Fruit fly (Drosophila melanogaster): ENCODE results near the gene SP1173.

Gene SP1173

DNA sequence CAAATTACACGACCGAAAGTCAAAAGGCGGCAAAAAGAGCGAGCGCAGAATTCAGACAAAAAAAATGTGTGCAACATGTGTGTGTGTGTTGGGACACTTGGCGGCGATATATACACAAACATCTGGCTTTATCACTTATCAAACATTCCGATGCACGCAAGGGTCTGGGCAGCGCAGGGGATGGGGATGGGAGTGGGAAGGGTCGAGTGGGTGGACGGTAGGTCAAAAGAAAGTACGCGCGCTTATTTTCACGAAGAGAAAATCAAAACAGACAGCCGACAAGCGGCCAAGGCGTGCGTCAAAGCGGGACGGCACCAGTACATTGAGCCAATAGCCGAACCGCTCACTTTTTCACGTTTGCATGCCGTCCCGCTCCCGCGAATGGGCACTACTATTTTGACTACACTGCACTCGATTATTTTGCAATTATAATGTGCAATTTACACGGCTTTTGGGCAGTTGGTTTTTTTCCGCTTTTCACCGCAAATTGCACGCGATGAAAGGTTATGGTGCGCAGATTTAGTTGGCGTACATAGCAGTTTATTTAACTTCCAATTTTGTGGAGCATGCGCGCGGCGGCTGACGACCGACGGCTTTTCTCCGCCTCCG is 38.9 kb upstream of the SP1173 start:
- TF ChIP-seq CG10348 (GFP tag; IDR thresholded peaks at IDR 0.05) (no peak), CG15710 (tag; optimal IDR thresholded peaks at IDR 0.05) (no peak), CG14655 (GFP tag; optimal IDR thresholded peaks at IDR 0.05) (no peak), CG12605 (GFP tag; IDR thresholded peaks at IDR 0.05) (no peak), CG32121 (GFP tag; IDR thresholded peaks at IDR 0.05) (0 out of 2 replicates have a peak, but pooled peaks have one; percentile 28), Pif1A (GFP tag; optimal IDR thresholded peaks at IDR 0.05) (no peak), fd96Ca (GFP tag; IDR thresholded peaks at IDR 0.05) (peak; percentile 41; the same call in 1 of the 3 replicates), Snoo (tag; optimal IDR thresholded peaks at IDR 0.05) (no peak), rn (GFP tag; IDR thresholded peaks at IDR 0.05) (no peak), Ets98B (GFP tag; IDR thresholded peaks at IDR 0.05) (peak; percentile 44; the same call in 1 of the 2 replicates), EcR (GFP tag; optimal IDR thresholded peaks at IDR 0.05) (no peak), CG4496 (GFP tag; IDR thresholded peaks at IDR 0.05) (peak; percentile 55; the same call in 1 of the 3 replicates)

DNA sequence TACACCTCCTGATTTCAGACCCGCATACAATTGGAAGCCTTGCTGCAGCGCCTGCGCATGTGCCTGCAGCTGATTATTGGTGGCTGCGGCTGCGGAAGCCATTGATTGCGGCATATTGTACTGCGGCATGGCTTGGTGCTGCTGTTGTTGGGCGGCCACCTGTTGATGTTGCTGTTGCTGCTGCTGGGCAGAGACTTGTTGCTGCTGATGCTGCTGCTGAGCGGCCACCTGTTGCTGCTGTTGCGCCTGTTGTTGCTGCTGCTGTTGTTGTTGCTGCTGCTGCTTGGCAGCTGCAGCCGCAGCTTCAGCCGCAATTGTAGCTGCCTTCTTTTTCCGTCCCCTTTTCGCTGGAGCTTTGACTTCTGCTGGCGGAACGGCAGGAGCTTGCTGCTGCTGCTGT is 27.8 kb upstream of the SP1173 start:
- TF ChIP-seq CG9948 (tag; optimal IDR thresholded peaks at IDR 0.05) (no peak), Pif1A (GFP tag; optimal IDR thresholded peaks at IDR 0.05) (no peak), CG12605 (GFP tag; IDR thresholded peaks at IDR 0.05) (peak; percentile 69)

DNA sequence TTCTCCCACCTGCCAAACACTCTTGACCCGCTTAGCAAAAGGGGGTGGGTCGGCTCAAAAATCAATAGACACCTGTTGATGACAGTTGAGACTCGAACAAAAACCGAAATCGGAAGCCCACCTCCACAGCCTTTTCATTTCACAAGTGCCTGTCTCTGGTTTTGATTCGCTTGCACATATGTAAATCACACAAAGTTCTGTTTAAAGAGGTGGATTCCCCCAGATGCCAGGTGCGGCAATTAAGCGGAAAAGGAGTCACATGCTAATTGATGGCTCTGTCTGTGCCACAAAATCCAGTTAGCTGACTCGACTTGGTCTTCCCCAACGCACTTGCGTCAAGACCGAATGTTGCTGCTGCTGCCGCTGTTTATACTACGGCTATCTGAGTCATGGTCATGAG is 21.2 kb upstream of the SP1173 start:
- TF ChIP-seq fd96Ca (GFP tag; IDR thresholded peaks at IDR 0.05) (no peak), EcR (GFP tag; optimal IDR thresholded peaks at IDR 0.05) (no peak), CG14655 (GFP tag; optimal IDR thresholded peaks at IDR 0.05) (no peak), CG13204 (GFP tag; optimal IDR thresholded peaks at IDR 0.05) (no peak), gl (tag; optimal IDR thresholded peaks at IDR 0.05) (no peak), D1 (tag; optimal IDR thresholded peaks at IDR 0.05) (no peak), Pif1A (GFP tag; optimal IDR thresholded peaks at IDR 0.05) (no peak), CG8159 (tag; optimal IDR thresholded peaks at IDR 0.05) (no peak), CG32121 (GFP tag; IDR thresholded peaks at IDR 0.05) (no peak), Ets98B (GFP tag; IDR thresholded peaks at IDR 0.05) (no peak), rn (GFP tag; IDR thresholded peaks at IDR 0.05) (no peak), CG9948 (tag; optimal IDR thresholded peaks at IDR 0.05) (no peak), CG34367 (tag; optimal IDR thresholded peaks at IDR 0.05) (no peak), CG12605 (GFP tag; IDR thresholded peaks at IDR 0.05) (no peak), CG10348 (GFP tag; IDR thresholded peaks at IDR 0.05) (no peak)

DNA sequence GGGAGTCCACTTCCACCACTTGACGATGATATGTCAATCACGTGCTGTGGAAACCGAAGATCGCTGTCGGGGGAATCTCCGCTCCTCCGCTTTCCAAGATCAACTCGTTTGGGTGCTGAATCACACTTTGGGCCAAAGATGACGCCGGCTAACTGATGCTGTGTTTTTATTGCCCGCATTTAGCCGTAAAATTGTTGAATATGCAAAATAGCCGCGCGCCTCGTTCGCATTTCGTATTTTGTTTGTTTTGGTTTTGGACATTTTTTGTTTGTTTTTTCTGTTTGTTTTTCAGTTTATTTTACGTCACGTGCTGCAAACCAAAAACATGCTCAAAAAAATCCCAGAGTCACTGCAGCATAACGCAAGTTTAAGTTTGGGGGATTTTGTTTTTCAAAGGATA is 20.0 kb upstream of the SP1173 start:
- TF ChIP-seq Pif1A (GFP tag; optimal IDR thresholded peaks at IDR 0.05), result no peak
- no peak for TF ChIP-seq CG8301 (tag; optimal IDR thresholded peaks at IDR 0.05)
- TF ChIP-seq EcR (GFP tag; optimal IDR thresholded peaks at IDR 0.05), result no peak
- TF ChIP-seq Ets98B (GFP tag; IDR thresholded peaks at IDR 0.05), result no peak
- no peak for TF ChIP-seq CG4496 (GFP tag; IDR thresholded peaks at IDR 0.05)
- TF ChIP-seq Pif1B (GFP tag; optimal IDR thresholded peaks at IDR 0.05), result no peak
- no peak for TF ChIP-seq CG14655 (GFP tag; optimal IDR thresholded peaks at IDR 0.05)
- no peak for TF ChIP-seq CG13204 (GFP tag; optimal IDR thresholded peaks at IDR 0.05)
- TF ChIP-seq gl (tag; optimal IDR thresholded peaks at IDR 0.05), result no peak
- TF ChIP-seq CG8159 (tag; optimal IDR thresholded peaks at IDR 0.05), result no peak
- TF ChIP-seq CG12605 (GFP tag; IDR thresholded peaks at IDR 0.05), result no peak
- TF ChIP-seq CG9948 (tag; optimal IDR thresholded peaks at IDR 0.05), result no peak
- no peak for TF ChIP-seq D1 (tag; optimal IDR thresholded peaks at IDR 0.05)
- TF ChIP-seq fd96Ca (GFP tag; IDR thresholded peaks at IDR 0.05), result no peak
- TF ChIP-seq CG10348 (GFP tag; IDR thresholded peaks at IDR 0.05), result no peak
- no peak for TF ChIP-seq Snoo (tag; optimal IDR thresholded peaks at IDR 0.05)
- no peak for TF ChIP-seq CG17806 (tag; optimal IDR thresholded peaks at IDR 0.05)
- no peak for TF ChIP-seq rn (GFP tag; IDR thresholded peaks at IDR 0.05)

- TF ChIP-seq rn (GFP tag; IDR thresholded peaks at IDR 0.05) (no peak), EcR (GFP tag; optimal IDR thresholded peaks at IDR 0.05) (peak; percentile 77), CG13204 (GFP tag; optimal IDR thresholded peaks at IDR 0.05) (peak; percentile 19), D1 (tag; optimal IDR thresholded peaks at IDR 0.05) (no peak), Pif1A (GFP tag; optimal IDR thresholded peaks at IDR 0.05) (no peak), Ets98B (GFP tag; IDR thresholded peaks at IDR 0.05) (no peak), CG32121 (GFP tag; IDR thresholded peaks at IDR 0.05) (0 out of 2 replicates have a peak, but pooled peaks have one; percentile 20), CG4496 (GFP tag; IDR thresholded peaks at IDR 0.05) (0 out of 3 replicates have a peak, but pooled peaks have one; percentile 48)
These were observed 16.1 kb upstream of the SP1173 start, which contains the start of gene ple for dm6 chr3L:6719392-6719889. ple (minus strand) TSS chr3L:6719525.

dm6 chr3L:6708995-6709606 is 5.8 kb upstream of the SP1173 start:
- TF ChIP-seq CG8301 (tag; optimal IDR thresholded peaks at IDR 0.05), result no peak
- TF ChIP-seq Ets98B (GFP tag; IDR thresholded peaks at IDR 0.05), result peak; percentile 67; the same call in 1 of the 2 replicates
- peak; percentile 72 for TF ChIP-seq CG8159 (tag; optimal IDR thresholded peaks at IDR 0.05)
- TF ChIP-seq CG14655 (GFP tag; optimal IDR thresholded peaks at IDR 0.05), result no peak
- peak; percentile 43; the same call in 1 of the 2 replicates for TF ChIP-seq CG12605 (GFP tag; IDR thresholded peaks at IDR 0.05)
- TF ChIP-seq Snoo (tag; optimal IDR thresholded peaks at IDR 0.05), result peak; percentile 84
- peak; percentile 17 for TF ChIP-seq Pif1B (GFP tag; optimal IDR thresholded peaks at IDR 0.05)
- TF ChIP-seq CG15710 (tag; optimal IDR thresholded peaks at IDR 0.05), result peak; percentile 62
- peak; percentile 58 for TF ChIP-seq D1 (tag; optimal IDR thresholded peaks at IDR 0.05)
- TF ChIP-seq gl (tag; optimal IDR thresholded peaks at IDR 0.05), result peak; percentile 33
- TF ChIP-seq Pif1A (GFP tag; optimal IDR thresholded peaks at IDR 0.05), result peak; percentile 59
- TF ChIP-seq CG34367 (tag; optimal IDR thresholded peaks at IDR 0.05), result peak; percentile 62
- no peak for TF ChIP-seq EcR (GFP tag; optimal IDR thresholded peaks at IDR 0.05)
- no peak for TF ChIP-seq CG17806 (tag; optimal IDR thresholded peaks at IDR 0.05)
- TF ChIP-seq fd96Ca (GFP tag; IDR thresholded peaks at IDR 0.05), result no peak
- peak; percentile 21; the same call in 1 of the 2 replicates for TF ChIP-seq CG32121 (GFP tag; IDR thresholded peaks at IDR 0.05)
- TF ChIP-seq CG4496 (GFP tag; IDR thresholded peaks at IDR 0.05), result peak; percentile 92
- no peak for TF ChIP-seq CG13204 (GFP tag; optimal IDR thresholded peaks at IDR 0.05)
- TF ChIP-seq CG10348 (GFP tag; IDR thresholded peaks at IDR 0.05), result no peak
- peak; percentile 43 for TF ChIP-seq rn (GFP tag; IDR thresholded peaks at IDR 0.05)
- no peak for TF ChIP-seq CG9948 (tag; optimal IDR thresholded peaks at IDR 0.05)

Measured in whole organism, pupa.